Worm (Caenorhabditis elegans): ENCODE measurements around the gene F59A6.12.

DNA sequence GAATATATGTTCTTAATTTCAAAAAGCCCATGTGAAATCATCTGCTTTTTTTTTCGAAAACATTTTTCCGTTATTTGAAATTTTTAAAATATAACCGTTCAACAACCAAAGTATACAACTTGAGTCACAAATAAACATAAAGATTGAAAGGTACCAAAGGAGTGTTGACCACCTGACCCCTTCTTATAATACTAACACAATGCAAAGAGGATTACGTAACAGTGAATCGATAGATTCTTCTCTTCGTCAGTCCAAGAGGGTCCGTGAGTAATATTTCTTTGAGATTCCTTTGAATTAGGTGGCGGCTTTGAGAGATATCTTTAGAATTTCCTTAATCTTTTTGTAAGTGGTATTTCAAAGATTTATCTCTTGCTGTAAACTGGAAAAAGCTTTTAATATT, 4.3 kb upstream of the F59A6.12 start:
- no peak for TF ChIP-seq egl-27 (tag; optimal IDR thresholded peaks at IDR 0.05)
- TF ChIP-seq unc-62 (GFP tag; optimal IDR thresholded peaks at IDR 0.05) = no peak
- no peak for TF ChIP-seq ztf-4 (tag; optimal IDR thresholded peaks at IDR 0.05)
- no peak for TF ChIP-seq ztf-11 (tag; optimal IDR thresholded peaks at IDR 0.05)
- no peak for TF ChIP-seq lin-39 (tag; optimal IDR thresholded peaks at IDR 0.05)
- no peak for TF ChIP-seq mdl-1 (tag; optimal IDR thresholded peaks at IDR 0.05)
- TF ChIP-seq unc-55 (GFP tag; optimal IDR thresholded peaks at IDR 0.05) = no peak
- no peak for TF ChIP-seq snpc-4 (tag; optimal IDR thresholded peaks at IDR 0.05)
